Worm (Caenorhabditis elegans): ENCODE data around the gene acbp-6.

acbp-6 gene

DNA sequence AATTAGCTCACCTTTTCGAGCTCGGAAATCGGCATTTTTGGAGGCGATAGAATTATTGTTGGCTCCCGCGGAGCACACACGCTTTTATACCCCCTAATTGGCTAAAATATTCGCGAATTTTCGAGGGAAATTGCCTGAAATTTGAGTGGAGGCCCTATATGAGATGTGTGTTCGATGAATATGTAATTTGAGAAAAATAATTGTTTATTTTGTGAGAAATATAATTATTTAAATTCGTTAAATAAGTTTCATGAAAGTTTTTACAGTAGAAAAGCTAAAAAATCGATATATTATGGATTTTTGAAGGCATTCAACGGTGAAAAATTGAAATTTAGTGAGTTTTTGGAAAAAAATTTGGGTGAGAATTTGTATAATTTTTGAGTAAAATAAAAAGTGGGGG lies at the start of gene acbp-6:
Gene acbp-6 (minus strand): TSS at position 101 of the 400 bp plus-strand sequence.
- no peak for TF ChIP-seq dao-5 (tag; optimal IDR thresholded peaks at IDR 0.05)
- no peak for TF ChIP-seq W03F9.2 (tag; optimal IDR thresholded peaks at IDR 0.05)
- no peak for TF ChIP-seq him-1 (tag; optimal IDR thresholded peaks at IDR 0.05)

DNA sequence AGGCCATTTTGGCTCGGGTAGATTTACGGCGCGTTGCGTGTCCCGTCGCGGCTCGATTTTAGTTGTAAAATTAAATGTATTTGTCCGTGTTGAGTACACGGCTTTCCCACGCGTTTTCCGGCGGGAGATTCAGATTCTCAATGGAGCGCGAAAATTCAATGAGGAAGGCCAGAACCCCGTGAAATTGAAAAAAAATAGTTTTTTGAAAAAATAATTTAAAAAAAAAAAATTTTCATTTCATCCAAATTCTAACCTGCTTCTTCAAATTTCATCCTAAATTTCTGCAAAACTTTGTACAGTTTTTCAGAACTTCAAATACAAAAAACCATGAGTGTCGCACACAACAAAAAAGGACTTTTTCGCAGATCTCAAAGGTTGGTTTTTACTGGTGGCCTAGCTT lies 35.2 kb upstream of the acbp-6 start, which contains the start of gene glb-29:
Gene glb-29 (plus strand): TSS at position 301 of the 400 bp plus-strand sequence.
- no peak for TF ChIP-seq him-1 (tag; optimal IDR thresholded peaks at IDR 0.05)
- no peak for TF ChIP-seq dao-5 (tag; optimal IDR thresholded peaks at IDR 0.05)
- TF ChIP-seq W03F9.2 (tag; optimal IDR thresholded peaks at IDR 0.05), result no peak

ce11 chrII:12006575-12007098 lies 33.1 kb upstream of the acbp-6 start, which contains the start of gene mcm-2:
TSS of gene mcm-2 (minus strand) at chrII:12006625.
- TF ChIP-seq W03F9.2 (tag; optimal IDR thresholded peaks at IDR 0.05) (peak; percentile 70), him-1 (tag; optimal IDR thresholded peaks at IDR 0.05) (no peak)

DNA sequence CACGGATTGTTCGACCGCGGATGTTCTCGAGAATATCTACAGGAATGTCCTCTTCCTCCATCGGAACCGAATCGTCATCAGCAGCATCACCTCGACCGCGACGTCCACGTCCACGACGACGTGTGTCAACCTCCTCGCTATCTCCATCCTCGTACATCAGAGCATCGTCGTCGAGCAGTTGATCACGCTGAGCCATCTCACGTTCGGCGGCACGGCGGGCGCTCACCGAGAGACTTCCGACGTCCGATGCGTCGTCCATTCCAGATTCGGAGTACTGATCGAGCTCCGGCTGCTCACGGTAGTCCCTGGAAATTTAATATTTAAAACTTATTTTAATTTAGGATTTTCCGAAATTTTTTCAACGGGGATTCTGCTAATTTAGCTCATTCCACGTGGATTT lies 32.4 kb upstream of the acbp-6 start:
- TF ChIP-seq dao-5 (tag; optimal IDR thresholded peaks at IDR 0.05), result no peak
- TF ChIP-seq W03F9.2 (tag; optimal IDR thresholded peaks at IDR 0.05), result no peak
- no peak for TF ChIP-seq him-1 (tag; optimal IDR thresholded peaks at IDR 0.05)

- TF ChIP-seq dao-5 (tag; optimal IDR thresholded peaks at IDR 0.05), result no peak
These were observed 25.4 kb upstream of the acbp-6 start, which contains the start of gene Y17G7B.23 for ce11 chrII:11998903-11999302. TSS of gene Y17G7B.23 (plus strand) at chrII:11999203.

- no peak for TF ChIP-seq dao-5 (tag; optimal IDR thresholded peaks at IDR 0.05)
- TF ChIP-seq W03F9.2 (tag; optimal IDR thresholded peaks at IDR 0.05), result no peak
- no peak for TF ChIP-seq him-1 (tag; optimal IDR thresholded peaks at IDR 0.05)
These were observed 21.4 kb upstream of the acbp-6 start for ce11 chrII:11994940-11995339.

DNA sequence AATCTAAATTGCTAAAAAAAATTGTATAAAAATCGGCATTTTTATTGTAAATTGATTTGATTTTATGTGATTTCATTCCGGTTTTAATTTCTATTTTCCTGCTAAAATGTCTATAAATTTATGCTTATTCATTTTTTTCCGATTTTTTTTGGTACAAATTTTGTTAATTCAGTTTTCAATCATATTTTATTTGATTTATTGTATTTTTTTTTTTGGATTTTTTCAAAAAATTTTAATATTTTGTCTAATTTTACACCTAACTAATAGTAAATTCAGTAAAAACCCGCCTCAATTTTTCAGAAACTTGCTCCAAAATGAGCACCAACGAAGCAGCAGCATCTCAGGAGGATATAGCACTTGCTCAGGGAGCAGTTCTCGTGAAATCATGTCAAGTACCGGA lies 19.2 kb upstream of the acbp-6 start, which contains the start of gene dhps-1:
Gene dhps-1 (plus strand): TSS at position 301 of the 400 bp plus-strand sequence.
- no peak for TF ChIP-seq him-1 (tag; optimal IDR thresholded peaks at IDR 0.05)
- TF ChIP-seq dao-5 (tag; optimal IDR thresholded peaks at IDR 0.05), result no peak
- TF ChIP-seq W03F9.2 (tag; optimal IDR thresholded peaks at IDR 0.05), result no peak

- TF ChIP-seq dao-5 (tag; optimal IDR thresholded peaks at IDR 0.05) (no peak), him-1 (tag; optimal IDR thresholded peaks at IDR 0.05) (no peak), W03F9.2 (tag; optimal IDR thresholded peaks at IDR 0.05) (no peak)
These were observed 15.2 kb upstream of the acbp-6 start, which contains the start of gene Y17G7B.3 for ce11 chrII:11988724-11989123. TSS of gene Y17G7B.3 (plus strand) at chrII:11989024.

ce11 chrII:11980110-11980509 lies 6.6 kb upstream of the acbp-6 start:
- TF ChIP-seq W03F9.2 (tag; optimal IDR thresholded peaks at IDR 0.05) (peak; percentile 93), dao-5 (tag; optimal IDR thresholded peaks at IDR 0.05) (no peak), him-1 (tag; optimal IDR thresholded peaks at IDR 0.05) (peak; percentile 72)

- no peak for TF ChIP-seq W03F9.2 (tag; optimal IDR thresholded peaks at IDR 0.05)
- TF ChIP-seq dao-5 (tag; optimal IDR thresholded peaks at IDR 0.05), result no peak
- TF ChIP-seq him-1 (tag; optimal IDR thresholded peaks at IDR 0.05), result no peak
These were observed 6.0 kb upstream of the acbp-6 start, which contains the start of the genes ash-2 and Y17G7B.20 for ce11 chrII:11979449-11980095. TSS of gene ash-2 (plus strand) at chrII:11979838. TSS of gene Y17G7B.20 (minus strand) at chrII:11979844.

DNA sequence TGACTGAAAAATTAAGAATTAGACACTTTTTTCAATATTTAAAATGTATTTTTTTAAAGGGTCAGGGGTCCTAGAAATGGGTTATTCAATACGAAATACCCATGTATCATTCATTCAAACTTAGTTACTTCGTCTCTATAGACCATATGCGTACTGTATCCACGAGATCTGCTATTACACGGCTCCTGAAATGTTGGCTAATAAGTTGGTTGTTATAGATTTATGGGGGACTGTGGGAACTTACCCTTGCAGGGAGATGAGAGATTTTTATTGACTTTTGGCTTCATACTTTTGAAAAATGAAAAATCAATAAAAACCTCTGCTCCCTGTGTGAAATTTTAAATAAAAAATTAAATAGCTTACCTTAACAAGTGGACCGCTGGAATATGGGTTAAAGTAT lies 5.4 kb upstream of the acbp-6 start:
- TF ChIP-seq W03F9.2 (tag; optimal IDR thresholded peaks at IDR 0.05) (no peak), him-1 (tag; optimal IDR thresholded peaks at IDR 0.05) (no peak), dao-5 (tag; optimal IDR thresholded peaks at IDR 0.05) (no peak)

- TF ChIP-seq dao-5 (tag; optimal IDR thresholded peaks at IDR 0.05) (no peak), W03F9.2 (tag; optimal IDR thresholded peaks at IDR 0.05) (no peak), him-1 (tag; optimal IDR thresholded peaks at IDR 0.05) (no peak)
These were observed 4.9 kb upstream of the acbp-6 start for ce11 chrII:11978478-11978877.

DNA sequence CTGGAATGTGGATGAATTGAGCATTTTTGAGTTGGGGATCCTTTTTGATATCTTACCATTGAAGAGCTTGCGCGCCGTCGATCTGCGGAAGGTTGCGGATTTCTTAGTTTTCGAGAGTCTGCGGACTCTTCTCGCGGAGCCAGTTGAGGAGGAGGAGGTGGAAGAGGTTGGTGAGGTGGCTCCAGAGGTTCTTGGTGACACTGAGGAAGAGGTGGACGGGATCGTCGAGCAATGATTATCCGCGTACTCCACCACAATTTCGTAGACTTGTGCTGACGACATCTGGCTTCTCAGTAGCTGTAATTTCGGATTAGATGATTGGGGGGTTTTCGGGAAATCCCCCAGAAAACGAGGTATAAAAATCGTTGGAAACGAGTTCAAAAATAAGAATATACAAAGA lies 3.8 kb upstream of the acbp-6 start, which contains the start of gene Y17G7B.21:
Gene Y17G7B.21 (minus strand): TSS at position 299 of the 400 bp plus-strand sequence.
- TF ChIP-seq dao-5 (tag; optimal IDR thresholded peaks at IDR 0.05) (no peak), him-1 (tag; optimal IDR thresholded peaks at IDR 0.05) (no peak), W03F9.2 (tag; optimal IDR thresholded peaks at IDR 0.05) (no peak)

- TF ChIP-seq W03F9.2 (tag; optimal IDR thresholded peaks at IDR 0.05), result no peak
- TF ChIP-seq dao-5 (tag; optimal IDR thresholded peaks at IDR 0.05), result no peak
- TF ChIP-seq him-1 (tag; optimal IDR thresholded peaks at IDR 0.05), result no peak
These were observed 3.3 kb upstream of the acbp-6 start for ce11 chrII:11976727-11977259.

Measured in whole organism, L4/young adult.